Worm (Caenorhabditis elegans) whole organism, L1 larva: ENCODE measurements around the gene fbxa-6.

ENCODE experiments used
- C16A3.4 ChIP-seq: fragments of 150-350 bp; optimal IDR thresholded peaks from 2 replicates; lab custom pipeline; 2014; ENCODE audit warnings: missing biosample characterization, missing genetic modification characterization
- C34B4.2 ChIP-seq: sonication (generic microtip); optimal IDR thresholded peaks from 2 replicates; lab custom pipeline; 2017; ENCODE audit warnings: mild to moderate bottlenecking, missing genetic modification characterization, missing compliant biosample characterization
- F16B12.6 ChIP-seq: fragments of 150-350 bp; optimal IDR thresholded peaks from 2 replicates; lab custom pipeline; 2014; ENCODE audit warnings: missing biosample characterization, missing genetic modification characterization
- Y116A8C.19 ChIP-seq: sonication (generic microtip); optimal IDR thresholded peaks from 2 replicates; lab custom pipeline; 2016; ENCODE audit warnings: missing compliant biosample characterization, missing genetic modification characterization, borderline replicate concordance
- aha-1 ChIP-seq: fragments of 150-350 bp; optimal IDR thresholded peaks from 2 replicates; lab custom pipeline; 2014; ENCODE audit warnings: missing biosample characterization, missing genetic modification characterization
- blmp-1 ChIP-seq: fragments of 150-350 bp; optimal IDR thresholded peaks from 2 replicates; lab custom pipeline; 2014; ENCODE audit warnings: missing biosample characterization, missing genetic modification characterization
- ceh-82 ChIP-seq, 3 experiments: fragments of 150-350 bp in 1 of 3; sonication (generic microtip) in 2 of 3; optimal IDR thresholded peaks; 2 replicates each; lab custom pipeline; 2014 to 2017; ENCODE audit warnings: missing biosample characterization in 3 of 3, missing genetic modification characterization in 3 of 3
- ceh-88 ChIP-seq: fragments of 200-800 bp; sonication (Bioruptor generic); IDR thresholded peaks from 2 replicates; pipeline ENCODE4 v1.3.6; 2022; ENCODE audit warnings: missing genetic modification characterization, missing compliant biosample characterization
- ceh-90 ChIP-seq: sonication (generic microtip); optimal IDR thresholded peaks from 2 replicates; lab custom pipeline; 2016; ENCODE audit warnings: missing genetic modification characterization, missing compliant biosample characterization
- dpl-1 ChIP-seq, 3 experiments: fragments of 150-350 bp in 2 of 3; sonication (generic microtip) in 1 of 3; optimal IDR thresholded peaks; 2 replicates each; lab custom pipeline; 2014 to 2017; ENCODE audit warnings: missing biosample characterization in 3 of 3, missing genetic modification characterization in 3 of 3, missing genetic modification reagents in 3 of 3
- efl-1 ChIP-seq, 4 experiments: fragments of 150-350 bp; optimal IDR thresholded peaks in 3 of 4; peaks in 1 of 4; 1 replicate in 1 of 4; 2 replicates in 3 of 4; lab custom pipeline; 2014; ENCODE audit warnings: missing biosample characterization in 2 of 4, missing genetic modification characterization in 2 of 4, missing genetic modification reagents in 2 of 4
- elt-2 ChIP-seq: sonication (generic microtip); optimal IDR thresholded peaks from 2 replicates; lab custom pipeline; 2016; ENCODE audit warnings: missing genetic modification characterization, mild to moderate bottlenecking, inconsistent platforms, missing compliant biosample characterization, missing genetic modification reagents
- elt-3 ChIP-seq, 6 experiments: fragments of 150-350 bp in 1 of 6; sonication (generic microtip); optimal IDR thresholded peaks; 2 replicates each; lab custom pipeline; 2017 to 2018; ENCODE audit warnings: missing biosample characterization in 6 of 6, missing genetic modification characterization in 6 of 6, inconsistent platforms in 1 of 6
- fkh-10 ChIP-seq: sonication (generic microtip); optimal IDR thresholded peaks from 2 replicates; lab custom pipeline; 2017; ENCODE audit warnings: missing biosample characterization, missing genetic modification reagents, missing genetic modification characterization
- fos-1 ChIP-seq: fragments of 150-350 bp; optimal IDR thresholded peaks from 2 replicates; lab custom pipeline; 2014; ENCODE audit warnings: missing biosample characterization, missing genetic modification characterization
- irx-1 ChIP-seq: sonication (generic microtip); optimal IDR thresholded peaks from 2 replicates; lab custom pipeline; 2016; ENCODE audit warnings: missing genetic modification characterization, missing compliant biosample characterization
- jun-1 ChIP-seq: fragments of 150-350 bp; optimal IDR thresholded peaks from 2 replicates; lab custom pipeline; 2014; ENCODE audit warnings: missing biosample characterization, missing genetic modification reagents, missing genetic modification characterization
- lin-13 ChIP-seq: fragments of 150-350 bp; optimal IDR thresholded peaks from 2 replicates; lab custom pipeline; 2014; ENCODE audit warnings: missing biosample characterization, missing genetic modification reagents, missing genetic modification characterization
- lin-14 ChIP-seq: fragments of 200-800 bp; sonication (Bioruptor generic); optimal IDR thresholded peaks from 2 replicates; lab custom pipeline; 2018; ENCODE audit warnings: mild to moderate bottlenecking, missing genetic modification characterization, moderate library complexity, missing compliant biosample characterization
- lin-15B ChIP-seq: fragments of 150-350 bp; sonication (generic microtip); optimal IDR thresholded peaks from 3 replicates; lab custom pipeline; 2014; ENCODE audit warnings: missing biosample characterization, missing genetic modification characterization
- lin-35 ChIP-seq, 2 experiments: fragments of 150-350 bp; optimal IDR thresholded peaks; 2 replicates each; lab custom pipeline; 2014; ENCODE audit warnings: missing biosample characterization in 2 of 2, missing genetic modification characterization in 2 of 2, missing genetic modification reagents in 2 of 2
- lsy-2 ChIP-seq, 2 experiments: fragments of 150-350 bp; optimal IDR thresholded peaks; 2 replicates each; lab custom pipeline; 2014; ENCODE audit warnings: missing biosample characterization in 2 of 2, missing genetic modification characterization in 2 of 2
- mdl-1 ChIP-seq, 2 experiments: fragments of 150-350 bp; optimal IDR thresholded peaks; 2 replicates each; lab custom pipeline; 2014 to 2017; ENCODE audit warnings: missing biosample characterization in 2 of 2, missing genetic modification characterization in 2 of 2, inconsistent platforms in 1 of 2
- mef-2 ChIP-seq: fragments of 150-350 bp; optimal IDR thresholded peaks from 2 replicates; lab custom pipeline; 2014; ENCODE audit warnings: missing biosample characterization, missing genetic modification characterization
- nhr-11 ChIP-seq: fragments of 150-350 bp; optimal IDR thresholded peaks from 2 replicates; lab custom pipeline; 2014; ENCODE audit warnings: missing biosample characterization, missing genetic modification characterization
- nhr-19 ChIP-seq: fragments of 200-800 bp; sonication (Bioruptor generic); conservative IDR thresholded peaks from 2 replicates; pipeline ENCODE4 v1.3.6; 2022; ENCODE audit warnings: missing genetic modification characterization, missing compliant biosample characterization
- nhr-20 ChIP-seq: sonication (generic microtip); optimal IDR thresholded peaks from 2 replicates; lab custom pipeline; 2016; ENCODE audit warnings: mild to moderate bottlenecking, missing genetic modification characterization, missing compliant biosample characterization
- nhr-28 ChIP-seq: fragments of 150-350 bp; optimal IDR thresholded peaks from 2 replicates; lab custom pipeline; 2014; ENCODE audit warnings: missing biosample characterization, missing genetic modification characterization
- nhr-71 ChIP-seq: sonication (generic microtip); optimal IDR thresholded peaks from 2 replicates; lab custom pipeline; 2016; ENCODE audit warnings: mild to moderate bottlenecking, missing genetic modification characterization, moderate library complexity, missing compliant biosample characterization
- nhr-76 ChIP-seq: sonication (generic microtip); optimal IDR thresholded peaks from 2 replicates; lab custom pipeline; 2017; ENCODE audit warnings: missing biosample characterization, missing genetic modification characterization
- nhr-77 ChIP-seq: fragments of 150-350 bp; optimal IDR thresholded peaks from 2 replicates; lab custom pipeline; 2014; ENCODE audit warnings: missing biosample characterization, missing genetic modification characterization
- nhr-85 ChIP-seq: sonication (generic microtip); peaks from one replicate; lab custom pipeline; 2016; ENCODE audit warnings: missing genetic modification characterization, inconsistent platforms, missing compliant biosample characterization
- nhr-90 ChIP-seq: sonication (generic microtip); optimal IDR thresholded peaks from 2 replicates; lab custom pipeline; 2016; ENCODE audit warnings: mild to moderate bottlenecking, missing genetic modification characterization, missing compliant biosample characterization; ENCODE audit not compliant: poor library complexity
- pag-3 ChIP-seq: sonication (generic microtip); optimal IDR thresholded peaks from 2 replicates; lab custom pipeline; 2017; ENCODE audit warnings: missing genetic modification characterization, mild to moderate bottlenecking, missing compliant biosample characterization, antibody characterized with exemption, borderline replicate concordance; ENCODE audit not compliant: insufficient read depth
- sox-4 ChIP-seq: sonication (generic microtip); optimal IDR thresholded peaks from 2 replicates; lab custom pipeline; 2016; ENCODE audit warnings: missing genetic modification characterization, missing compliant biosample characterization
- sup-37 ChIP-seq: fragments of 200-800 bp; sonication (Bioruptor generic); optimal IDR thresholded peaks from 2 replicates; lab custom pipeline; 2018; ENCODE audit warnings: mild to moderate bottlenecking, missing genetic modification characterization, missing compliant biosample characterization
- swsn-7 ChIP-seq: sonication (generic microtip); optimal IDR thresholded peaks from 2 replicates; lab custom pipeline; 2016; ENCODE audit warnings: missing genetic modification characterization, missing compliant biosample characterization
- tlp-1 ChIP-seq: fragments of 150-350 bp; optimal IDR thresholded peaks from 2 replicates; lab custom pipeline; 2014; ENCODE audit warnings: missing biosample characterization, missing genetic modification characterization
- unc-30 ChIP-seq: sonication (generic microtip); optimal IDR thresholded peaks from 2 replicates; lab custom pipeline; 2017; ENCODE audit warnings: missing biosample characterization, missing genetic modification characterization
- unc-62 ChIP-seq: fragments of 150-350 bp; optimal IDR thresholded peaks from 2 replicates; lab custom pipeline; 2014; ENCODE audit warnings: missing biosample characterization, missing genetic modification reagents, missing genetic modification characterization
- unc-86 ChIP-seq: sonication (generic microtip); optimal IDR thresholded peaks from 2 replicates; lab custom pipeline; 2016; ENCODE audit warnings: missing genetic modification characterization, missing compliant biosample characterization
- xbp-1 ChIP-seq: sonication (generic microtip); optimal IDR thresholded peaks from 2 replicates; lab custom pipeline; 2016; ENCODE audit warnings: missing genetic modification characterization, missing compliant biosample characterization
- ztf-4 ChIP-seq: fragments of 150-350 bp; optimal IDR thresholded peaks from 2 replicates; lab custom pipeline; 2014; ENCODE audit warnings: missing biosample characterization, missing genetic modification characterization

fbxa-6 gene

DNA sequence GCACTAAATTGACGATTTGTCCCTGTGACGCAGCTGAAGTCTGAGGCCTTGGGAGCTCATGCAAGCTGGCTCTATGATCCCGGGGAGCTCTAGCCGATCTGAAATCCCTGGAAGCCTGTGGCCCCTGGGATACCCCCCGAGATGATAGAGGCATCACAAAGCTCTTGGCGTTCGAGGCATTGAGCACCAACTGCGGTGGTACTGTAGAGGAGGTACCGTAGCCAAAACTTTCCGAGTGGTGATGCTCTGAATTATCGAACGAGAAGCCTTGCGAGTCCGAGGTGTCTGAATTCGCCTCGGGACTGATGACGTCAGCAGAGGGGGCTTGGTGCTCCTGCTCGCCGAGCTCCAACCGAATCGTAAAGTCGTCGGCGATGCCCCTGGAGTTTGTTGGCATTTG, 18.4 kb upstream of the fbxa-6 start:
- no peak for TF ChIP-seq swsn-7 (tag; lab: Kevin White, UChicago)
- no peak for TF ChIP-seq ceh-90
- no peak for TF ChIP-seq xbp-1
- no peak for TF ChIP-seq unc-62
- TF ChIP-seq dpl-1 (GFP tag; optimal IDR thresholded peaks at IDR 0.05; lab: Kevin White, UChicago) = no peak
- TF ChIP-seq jun-1 (tag; lab: Kevin White, UChicago) = no peak
- TF ChIP-seq Y116A8C.19 = no peak
- no peak for TF ChIP-seq unc-86 (tag; lab: Kevin White, UChicago)
- TF ChIP-seq mef-2 = no peak
- no peak for TF ChIP-seq lsy-2 (tag; optimal IDR thresholded peaks at IDR 0.05; lab: Kevin White, UChicago)
- TF ChIP-seq efl-1 (optimal IDR thresholded peaks at IDR 0.05; lab: Kevin White, UChicago) = no peak
- TF ChIP-seq efl-1 (GFP tag; optimal IDR thresholded peaks at IDR 0.05 in 1 of 2; lab: Kevin White, UChicago) = no peak
- no peak for TF ChIP-seq C34B4.2
- TF ChIP-seq aha-1 = no peak
- TF ChIP-seq nhr-71 (tag; lab: Kevin White, UChicago) = no peak
- TF ChIP-seq F16B12.6 (tag; lab: Kevin White, UChicago) = no peak
- no peak for TF ChIP-seq pag-3 (tag; lab: Kevin White, UChicago)
- no peak for TF ChIP-seq nhr-76

DNA sequence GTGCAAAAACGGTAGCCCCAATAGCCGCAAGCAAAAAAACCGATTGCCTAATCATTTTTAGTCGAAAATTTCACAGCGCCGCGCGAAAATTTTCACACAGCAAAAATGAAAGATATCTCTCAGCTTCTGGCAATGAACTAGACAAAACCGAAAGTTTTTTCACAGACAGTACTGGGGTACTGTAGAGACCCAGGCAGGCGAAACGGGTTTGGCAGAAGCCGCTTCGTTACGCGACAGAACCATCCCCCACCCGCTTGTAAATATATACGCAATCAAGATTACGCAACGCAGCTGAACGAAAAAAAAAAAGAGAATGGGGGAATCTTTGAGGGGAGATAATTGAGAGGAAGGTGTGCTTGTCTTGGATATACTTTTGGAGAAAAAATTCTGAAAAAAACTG, 16.6 kb upstream of the fbxa-6 start, which contains the start of gene H10E21.4:
H10E21.4 (minus strand) TSS at position 167 of the 400 bp plus-strand sequence.
- TF ChIP-seq blmp-1 (tag; lab: Kevin White, UChicago) = peak; percentile 71
- no peak for TF ChIP-seq efl-1 (optimal IDR thresholded peaks at IDR 0.05; lab: Kevin White, UChicago)
- no peak for TF ChIP-seq efl-1 (GFP tag; optimal IDR thresholded peaks at IDR 0.05 in 1 of 2; lab: Kevin White, UChicago)
- TF ChIP-seq sup-37 (GFP tag; lab: Kevin White, UChicago) = no peak
- TF ChIP-seq C34B4.2 = no peak
- no peak for TF ChIP-seq ceh-82 (tag; optimal IDR thresholded peaks at IDR 0.05; lab: Kevin White, UChicago)
- no peak for TF ChIP-seq lin-15B (tag; lab: Kevin White, UChicago)
- no peak for TF ChIP-seq mdl-1 (tag; optimal IDR thresholded peaks at IDR 0.05; lab: Kevin White, UChicago)
- TF ChIP-seq unc-30 (tag; lab: Kevin White, UChicago) = no peak

DNA sequence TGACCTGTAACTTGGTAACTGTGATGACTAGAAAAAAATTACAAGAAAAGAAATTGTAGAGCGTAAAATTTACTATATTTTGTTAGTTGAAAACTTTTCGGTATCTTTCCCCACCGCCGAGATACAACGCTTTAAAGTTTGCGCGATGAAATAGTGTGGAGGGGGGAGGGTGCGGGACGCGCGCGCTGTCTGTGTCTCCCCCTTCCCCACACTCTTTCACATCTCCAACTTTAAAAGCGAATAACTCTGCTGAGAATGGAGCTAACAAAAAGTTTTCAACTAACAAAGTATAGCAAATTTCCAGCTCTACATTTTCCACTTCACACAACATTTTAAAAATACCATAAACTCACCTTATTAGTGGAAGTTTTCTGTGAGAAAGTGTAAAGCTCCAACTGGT, 14.7 kb upstream of the fbxa-6 start:
- TF ChIP-seq lin-13 (GFP tag; lab: Kevin White, UChicago) (no peak), nhr-77 (no peak), efl-1 (optimal IDR thresholded peaks at IDR 0.05; lab: Kevin White, UChicago) (no peak), efl-1 (GFP tag; optimal IDR thresholded peaks at IDR 0.05 in 1 of 2; lab: Kevin White, UChicago) (peak in 1 of 2 experiments; percentile 47), nhr-85 (tag; lab: Kevin White, UChicago) (peak; percentile 56)

DNA sequence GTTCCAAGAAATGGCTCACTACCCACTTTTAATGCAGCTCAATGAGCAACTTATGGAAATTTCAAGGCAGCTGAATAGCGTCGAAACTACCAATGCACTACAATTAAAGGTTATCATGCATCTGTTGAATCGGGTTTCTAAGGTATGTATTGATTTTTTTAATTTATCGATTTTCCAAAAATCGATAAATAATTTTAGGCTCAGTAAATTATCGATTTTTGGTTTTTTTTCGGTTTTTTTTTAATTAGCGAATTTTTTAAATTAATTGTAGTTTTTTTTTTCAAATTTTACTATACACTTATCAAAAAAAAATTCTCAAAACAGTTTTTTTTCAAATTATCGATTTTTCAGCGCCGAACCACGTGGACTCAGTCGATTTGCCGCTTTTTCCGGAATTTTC, 13.9 kb upstream of the fbxa-6 start:
- TF ChIP-seq ztf-4 (tag; lab: Kevin White, UChicago) (no peak), nhr-85 (tag; lab: Kevin White, UChicago) (peak; percentile 33)

DNA sequence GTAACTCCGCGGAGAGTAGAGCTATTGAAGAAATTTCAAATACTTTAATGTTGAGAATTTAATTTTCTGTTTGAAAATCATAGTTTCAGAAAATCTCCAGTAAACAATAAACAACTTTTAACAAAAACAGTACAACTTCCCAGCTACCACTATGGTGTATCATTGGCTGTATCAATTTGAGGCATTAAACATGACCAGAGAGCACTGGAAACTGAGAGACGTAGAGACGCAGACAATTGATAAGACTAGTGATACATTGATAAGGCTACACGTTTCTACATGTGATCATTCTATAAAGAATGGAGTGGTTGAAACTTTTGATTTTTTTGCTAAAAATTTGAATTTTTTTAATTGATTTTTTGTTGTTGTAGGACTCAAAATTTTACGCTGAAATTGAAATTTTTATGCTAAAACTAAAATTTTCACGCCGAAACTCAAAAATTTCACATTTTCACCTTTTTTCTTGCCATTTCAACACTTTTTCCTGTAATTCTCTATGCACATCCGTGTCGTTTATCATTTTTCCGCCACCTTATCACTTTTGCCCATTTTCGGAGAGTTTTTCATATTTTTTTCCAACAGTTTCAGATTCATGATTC, 12.4 kb upstream of the fbxa-6 start, which contains the start of gene H10E21.1:
H10E21.1 (plus strand) TSS at position 549 of the 599 bp plus-strand sequence.
- TF ChIP-seq nhr-20 (tag; lab: Kevin White, UChicago) (peak; percentile 43), mdl-1 (tag; optimal IDR thresholded peaks at IDR 0.05; lab: Kevin White, UChicago) (peak in 1 of 2 experiments; percentile 32), fkh-10 (GFP tag; lab: Kevin White, UChicago) (no peak), sox-4 (tag; lab: Kevin White, UChicago) (no peak), lsy-2 (tag; optimal IDR thresholded peaks at IDR 0.05; lab: Kevin White, UChicago) (peak in 1 of 2 experiments; percentile 4), C16A3.4 (tag; lab: Kevin White, UChicago) (peak; percentile 5), lin-14 (GFP tag; lab: Kevin White, UChicago) (no peak), elt-2 (tag; lab: Kevin White, UChicago) (peak; percentile 89), nhr-28 (tag; lab: Kevin White, UChicago) (no peak), nhr-19 (GFP tag; lab: Robert Waterston, UW) (0 out of 2 replicates have a peak, but pooled peaks have one; percentile 5), mef-2 (no peak), nhr-11 (tag; lab: Kevin White, UChicago) (no peak), nhr-90 (tag; lab: Kevin White, UChicago) (peak; percentile 9), pag-3 (tag; lab: Kevin White, UChicago) (no peak), lin-35 (GFP tag; optimal IDR thresholded peaks at IDR 0.05; lab: Kevin White, UChicago) (peak in 1 of 2 experiments; percentile 61), fos-1 (tag; lab: Kevin White, UChicago) (no peak), tlp-1 (peak; percentile 53), blmp-1 (tag; lab: Kevin White, UChicago) (peak; percentile 48), nhr-71 (tag; lab: Kevin White, UChicago) (peak; percentile 20), ztf-4 (tag; lab: Kevin White, UChicago) (no peak), elt-3 (tag; optimal IDR thresholded peaks at IDR 0.05; lab: Kevin White, UChicago) (peak; percentile 72 to 99 (median 98)), ceh-88 (no peak), nhr-76 (no peak), irx-1 (tag; lab: Kevin White, UChicago) (no peak)
